Fruit fly (Drosophila melanogaster): ENCODE results near the gene CG7011.

dm6 chr3L:15208695-15209450, 45.4 kb upstream of the CG7011 start:
- TF ChIP-seq CG8478 (optimal IDR thresholded peaks at IDR 0.05) (no peak), CTCF (optimal IDR thresholded peaks at IDR 0.05) (no peak)

Measured in S2 (cell line).